Worm (Caenorhabditis elegans) whole organism, late embryonic: ENCODE measurements around the gene C50F4.9.

Experiments used
- C08G9.2 ChIP-seq: sonication (generic microtip); optimal IDR thresholded peaks from 2 replicates; lab custom pipeline; 2016; ENCODE audit warnings: mild to moderate bottlenecking, missing genetic modification characterization, moderate library complexity, missing compliant biosample characterization
- C38D4.7 ChIP-seq: fragments of 200-800 bp; sonication (Bioruptor generic); optimal IDR thresholded peaks from 2 replicates; lab custom pipeline; 2018; ENCODE audit warnings: mild to moderate bottlenecking, missing genetic modification characterization, moderate library complexity, missing compliant biosample characterization
- F13H6.1 ChIP-seq: sonication (generic microtip); optimal IDR thresholded peaks from 2 replicates; lab custom pipeline; 2016; ENCODE audit warnings: missing genetic modification characterization, missing compliant biosample characterization
- K09A11.1 ChIP-seq: sonication (generic microtip); optimal IDR thresholded peaks from 2 replicates; lab custom pipeline; 2017; ENCODE audit warnings: antibody characterized with exemption, mild to moderate bottlenecking, missing genetic modification characterization, missing compliant biosample characterization; ENCODE audit not compliant: insufficient read depth
- T23F11.4 ChIP-seq: fragments of 200-800 bp; sonication (Bioruptor generic); optimal IDR thresholded peaks from 2 replicates; lab custom pipeline; 2018; ENCODE audit warnings: mild to moderate bottlenecking, missing genetic modification characterization, missing compliant biosample characterization
- ahr-1 ChIP-seq: sonication (generic microtip); optimal IDR thresholded peaks from 2 replicates; lab custom pipeline; 2016; ENCODE audit warnings: missing genetic modification characterization, missing compliant biosample characterization
- ceh-14 ChIP-seq: sonication (generic microtip); optimal IDR thresholded peaks from 2 replicates; lab custom pipeline; 2016; ENCODE audit warnings: missing genotype, missing genetic modification characterization, missing compliant biosample characterization
- ceh-18 ChIP-seq: sonication (generic microtip); optimal IDR thresholded peaks from 2 replicates; lab custom pipeline; 2016; ENCODE audit warnings: missing genetic modification characterization, missing compliant biosample characterization
- ceh-19 ChIP-seq: fragments of 200-800 bp; sonication (Bioruptor generic); optimal IDR thresholded peaks from 2 replicates; lab custom pipeline; 2018; ENCODE audit warnings: mild to moderate bottlenecking, missing genetic modification characterization, missing compliant biosample characterization
- ceh-2 ChIP-seq: sonication (generic microtip); optimal IDR thresholded peaks from 2 replicates; lab custom pipeline; 2016; ENCODE audit warnings: missing genotype, missing genetic modification characterization, missing compliant biosample characterization
- ceh-24 ChIP-seq: sonication (generic microtip); optimal IDR thresholded peaks from 2 replicates; lab custom pipeline; 2016; ENCODE audit warnings: mild to moderate bottlenecking, missing genetic modification characterization, missing compliant biosample characterization
- ceh-31 ChIP-seq: sonication (generic microtip); optimal IDR thresholded peaks from 2 replicates; lab custom pipeline; 2016; ENCODE audit warnings: missing genetic modification characterization, missing compliant biosample characterization
- ceh-34 ChIP-seq: sonication (generic microtip); optimal IDR thresholded peaks from 2 replicates; lab custom pipeline; 2016; ENCODE audit warnings: mild to moderate bottlenecking, missing genetic modification characterization, missing compliant biosample characterization
- ceh-45 ChIP-seq: fragments of 200-800 bp; sonication (Bioruptor generic); IDR thresholded peaks from 2 replicates; pipeline ENCODE4 v1.3.6; 2022; ENCODE audit warnings: missing genetic modification reagents, missing genetic modification characterization, missing compliant biosample characterization
- ceh-48 ChIP-seq: sonication (generic microtip); optimal IDR thresholded peaks from 2 replicates; lab custom pipeline; 2016; ENCODE audit warnings: missing genetic modification characterization, inconsistent platforms, missing compliant biosample characterization
- ceh-6 ChIP-seq: fragments of 200-800 bp; sonication (Bioruptor generic); optimal IDR thresholded peaks from 2 replicates; lab custom pipeline; 2018; ENCODE audit warnings: mild to moderate bottlenecking, missing genetic modification characterization, missing compliant biosample characterization
- che-1 ChIP-seq: sonication (generic microtip); optimal IDR thresholded peaks from 2 replicates; lab custom pipeline; 2016; ENCODE audit warnings: mild to moderate bottlenecking, missing genetic modification characterization, missing compliant biosample characterization
- elt-2 ChIP-seq: sonication (generic microtip); optimal IDR thresholded peaks from 2 replicates; lab custom pipeline; 2016; ENCODE audit warnings: missing genetic modification reagents, missing genetic modification characterization, missing compliant biosample characterization
- eyg-1 ChIP-seq: sonication (generic microtip); optimal IDR thresholded peaks from 2 replicates; lab custom pipeline; 2016; ENCODE audit warnings: missing genotype, missing genetic modification characterization, missing compliant biosample characterization
- fax-1 ChIP-seq: sonication (generic microtip); optimal IDR thresholded peaks from 2 replicates; lab custom pipeline; 2016; ENCODE audit warnings: missing genotype, missing genetic modification characterization, missing compliant biosample characterization
- fkh-10 ChIP-seq: fragments of 150-350 bp; optimal IDR thresholded peaks from 2 replicates; lab custom pipeline; 2014; ENCODE audit warnings: missing biosample characterization, missing genetic modification reagents, missing genetic modification characterization
- fkh-6 ChIP-seq: sonication (generic microtip); optimal IDR thresholded peaks from 2 replicates; lab custom pipeline; 2016; ENCODE audit warnings: missing genetic modification characterization, missing compliant biosample characterization
- gmeb-2 ChIP-seq: sonication (generic microtip); optimal IDR thresholded peaks from 2 replicates; lab custom pipeline; 2016; ENCODE audit warnings: missing genetic modification characterization, inconsistent platforms, missing compliant biosample characterization
- hlh-30 ChIP-seq: sonication (generic microtip); optimal IDR thresholded peaks from 2 replicates; lab custom pipeline; 2017; ENCODE audit warnings: antibody characterized with exemption, missing genetic modification characterization, missing compliant biosample characterization; ENCODE audit not compliant: insufficient read depth
- hlh-8 ChIP-seq: sonication (generic microtip); optimal IDR thresholded peaks from 2 replicates; lab custom pipeline; 2016; ENCODE audit warnings: missing genotype, missing genetic modification characterization, missing compliant biosample characterization
- lim-6 ChIP-seq: sonication (generic microtip); optimal IDR thresholded peaks from 2 replicates; lab custom pipeline; 2016; ENCODE audit warnings: missing genetic modification characterization, missing compliant biosample characterization
- madf-2 ChIP-seq: sonication (generic microtip); optimal IDR thresholded peaks from 2 replicates; lab custom pipeline; 2017; ENCODE audit warnings: missing genetic modification characterization, missing compliant biosample characterization
- mec-3 ChIP-seq: sonication (generic microtip); optimal IDR thresholded peaks from 2 replicates; lab custom pipeline; 2016; ENCODE audit warnings: borderline replicate concordance, missing genetic modification characterization, missing compliant biosample characterization
- nhr-11 ChIP-seq: fragments of 150-350 bp; optimal IDR thresholded peaks from 2 replicates; lab custom pipeline; 2014; ENCODE audit warnings: missing biosample characterization, missing genetic modification characterization
- nhr-232 ChIP-seq: sonication (generic microtip); optimal IDR thresholded peaks from 2 replicates; lab custom pipeline; 2016; ENCODE audit warnings: missing genetic modification characterization, missing compliant biosample characterization
- npax-4 ChIP-seq: sonication (generic microtip); optimal IDR thresholded peaks from 2 replicates; lab custom pipeline; 2016; ENCODE audit warnings: missing genetic modification characterization, missing compliant biosample characterization
- pag-3 ChIP-seq: sonication (generic microtip); optimal IDR thresholded peaks from 2 replicates; lab custom pipeline; 2016; ENCODE audit warnings: missing compliant biosample characterization, missing genetic modification characterization, borderline replicate concordance
- pat-9 ChIP-seq: fragments of 200-800 bp; sonication (Bioruptor generic); optimal IDR thresholded peaks from 2 replicates; lab custom pipeline; 2018; ENCODE audit warnings: mild to moderate bottlenecking, missing genetic modification characterization, moderate library complexity, missing compliant biosample characterization
- pax-1 ChIP-seq: fragments of 150-350 bp; optimal IDR thresholded peaks from 2 replicates; lab custom pipeline; 2014; ENCODE audit warnings: missing biosample characterization, missing genetic modification characterization
- rnt-1 ChIP-seq: sonication (generic microtip); optimal IDR thresholded peaks from 2 replicates; lab custom pipeline; 2016; ENCODE audit warnings: missing genetic modification characterization, missing compliant biosample characterization
- sdc-2 ChIP-seq: sonication (generic microtip); optimal IDR thresholded peaks from 2 replicates; lab custom pipeline; 2016; ENCODE audit warnings: missing genotype, missing genetic modification characterization, missing compliant biosample characterization
- sox-2 ChIP-seq: fragments of 200-800 bp; sonication (Bioruptor generic); IDR thresholded peaks from 2 replicates; pipeline ENCODE4 v1.3.6; 2022; ENCODE audit warnings: missing genetic modification reagents, missing genetic modification characterization, missing compliant biosample characterization
- tbx-2 ChIP-seq: sonication (generic microtip); optimal IDR thresholded peaks from 2 replicates; lab custom pipeline; 2016; ENCODE audit warnings: missing genetic modification characterization, missing compliant biosample characterization
- tbx-7 ChIP-seq: sonication (generic microtip); optimal IDR thresholded peaks from 2 replicates; lab custom pipeline; 2016; ENCODE audit warnings: missing genotype, missing genetic modification characterization, missing compliant biosample characterization
- ttx-3 ChIP-seq: sonication (generic microtip); optimal IDR thresholded peaks from 2 replicates; lab custom pipeline; 2016; ENCODE audit warnings: missing genetic modification reagents, missing genetic modification characterization, missing compliant biosample characterization
- unc-86 ChIP-seq: sonication (generic microtip); optimal IDR thresholded peaks from 2 replicates; lab custom pipeline; 2016; ENCODE audit warnings: missing genetic modification characterization, missing compliant biosample characterization
- ztf-16 ChIP-seq: sonication (generic microtip); optimal IDR thresholded peaks from 2 replicates; lab custom pipeline; 2017; ENCODE audit warnings: missing genetic modification characterization, missing compliant biosample characterization

Gene C50F4.9

ce11 chrV:9524099-9524498 lies at the start of gene C50F4.9:
C50F4.9 (minus strand) TSS chrV:9524199.
- TF ChIP-seq ceh-45 (no peak), pag-3 (tag; lab: Kevin White, UChicago) (no peak), npax-4 (tag; lab: Kevin White, UChicago) (no peak), ceh-31 (tag; lab: Kevin White, UChicago) (no peak), ceh-2 (tag; lab: Kevin White, UChicago) (no peak), hlh-8 (tag; lab: Kevin White, UChicago) (no peak)

- TF ChIP-seq hlh-30 (tag; lab: Kevin White, UChicago) (no peak), ceh-45 (no peak), madf-2 (tag; lab: Kevin White, UChicago) (no peak), lim-6 (tag; lab: Kevin White, UChicago) (no peak), C38D4.7 (GFP tag; lab: Kevin White, UChicago) (no peak), ceh-24 (tag; lab: Kevin White, UChicago) (no peak), eyg-1 (tag; lab: Kevin White, UChicago) (no peak), ceh-48 (tag; lab: Kevin White, UChicago) (no peak), ttx-3 (no peak), fkh-6 (tag; lab: Kevin White, UChicago) (no peak), fkh-10 (no peak)
These were observed 47.7 kb upstream of the C50F4.9 start for ce11 chrV:9571673-9572072.

- TF ChIP-seq rnt-1 (tag; lab: Kevin White, UChicago) (no peak), nhr-11 (tag; lab: Kevin White, UChicago) (no peak), ceh-24 (tag; lab: Kevin White, UChicago) (no peak), tbx-7 (tag; lab: Kevin White, UChicago) (no peak), elt-2 (peak; percentile 3), fkh-10 (no peak), eyg-1 (tag; lab: Kevin White, UChicago) (no peak), ceh-18 (tag; lab: Kevin White, UChicago) (no peak)
These were observed 47.1 kb upstream of the C50F4.9 start for ce11 chrV:9571056-9571455.

- no peak for TF ChIP-seq pax-1 (tag; lab: Kevin White, UChicago)
- no peak for TF ChIP-seq K09A11.1
- no peak for TF ChIP-seq ceh-18 (tag; lab: Kevin White, UChicago)
- TF ChIP-seq lim-6 (tag; lab: Kevin White, UChicago) = no peak
- TF ChIP-seq unc-86 (tag; lab: Kevin White, UChicago) = no peak
- TF ChIP-seq ceh-19 = no peak
- TF ChIP-seq nhr-232 = no peak
- no peak for TF ChIP-seq ahr-1
- no peak for TF ChIP-seq C08G9.2 (tag; lab: Kevin White, UChicago)
- no peak for TF ChIP-seq sdc-2 (tag; lab: Kevin White, UChicago)
- TF ChIP-seq fkh-10 = no peak
- TF ChIP-seq hlh-8 (tag; lab: Kevin White, UChicago) = no peak
- no peak for TF ChIP-seq fax-1 (tag; lab: Kevin White, UChicago)
- TF ChIP-seq sox-2 = no peak
- TF ChIP-seq T23F11.4 (GFP tag; lab: Kevin White, UChicago) = no peak
- no peak for TF ChIP-seq npax-4 (tag; lab: Kevin White, UChicago)
- no peak for TF ChIP-seq gmeb-2 (tag; lab: Kevin White, UChicago)
- TF ChIP-seq pat-9 (tag; lab: Kevin White, UChicago) = no peak
- TF ChIP-seq F13H6.1 = no peak
These were observed 46.2 kb upstream of the C50F4.9 start, which contains the start of gene F25B3.5 for ce11 chrV:9570197-9570596. F25B3.5 (minus strand) TSS chrV:9570297.

- TF ChIP-seq madf-2 (tag; lab: Kevin White, UChicago) = no peak
- no peak for TF ChIP-seq ceh-14 (tag; lab: Kevin White, UChicago)
- TF ChIP-seq mec-3 (tag; lab: Kevin White, UChicago) = no peak
- TF ChIP-seq ceh-24 (tag; lab: Kevin White, UChicago) = no peak
- no peak for TF ChIP-seq elt-2
- no peak for TF ChIP-seq K09A11.1
- no peak for TF ChIP-seq tbx-2 (tag; lab: Kevin White, UChicago)
- no peak for TF ChIP-seq pag-3 (tag; lab: Kevin White, UChicago)
- no peak for TF ChIP-seq ceh-6
- no peak for TF ChIP-seq ztf-16
- TF ChIP-seq npax-4 (tag; lab: Kevin White, UChicago) = no peak
- TF ChIP-seq ceh-34 = no peak
- no peak for TF ChIP-seq ceh-19
- no peak for TF ChIP-seq che-1 (tag; lab: Kevin White, UChicago)
- no peak for TF ChIP-seq F13H6.1
These were observed 44.7 kb upstream of the C50F4.9 start, which contains the start of gene F25B3.4 for ce11 chrV:9568707-9569106. F25B3.4 (minus strand) TSS chrV:9568807.
